Worm (Caenorhabditis elegans): Measurements from ENCODE around the gene Y53G8AM.4.

The Y53G8AM.4 gene

DNA sequence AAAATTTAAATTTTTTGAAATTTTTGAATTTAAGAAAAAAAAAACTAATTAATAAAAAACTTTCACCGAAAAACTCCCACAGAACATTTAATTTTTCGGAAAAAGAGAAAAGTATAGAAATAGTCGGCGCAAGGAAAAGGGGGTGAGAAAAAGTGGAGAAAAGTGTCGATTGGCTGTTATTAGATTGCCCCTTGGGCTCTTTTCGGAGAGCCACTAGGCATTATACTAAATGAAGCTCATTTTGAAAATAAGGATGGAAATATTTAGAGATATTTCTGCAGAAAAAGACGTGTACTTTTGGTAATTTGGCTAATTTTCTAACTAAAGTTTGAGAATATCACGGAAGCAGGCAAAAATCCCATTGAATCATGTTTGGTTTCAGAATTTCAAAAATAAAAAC is 31.4 kb downstream of the Y53G8AM.4 start (continued):
- TF ChIP-seq aha-1 (tag; optimal IDR thresholded peaks at IDR 0.05) = no peak
- TF ChIP-seq nhr-237 (tag; optimal IDR thresholded peaks at IDR 0.05) = no peak
- no peak for TF ChIP-seq C16A3.4 (tag; optimal IDR thresholded peaks at IDR 0.05)
- no peak for TF ChIP-seq snpc-4 (tag; optimal IDR thresholded peaks at IDR 0.05)
- TF ChIP-seq unc-130 (tag; optimal IDR thresholded peaks at IDR 0.05) = no peak
- TF ChIP-seq unc-98 (GFP tag; IDR thresholded peaks at IDR 0.05) = no peak
- TF ChIP-seq fos-1 (tag; optimal IDR thresholded peaks at IDR 0.05) = no peak
- no peak for TF ChIP-seq hpl-2 (GFP tag; optimal IDR thresholded peaks at IDR 0.05)
- peak; percentile 60 for TF ChIP-seq lin-14 (GFP tag; optimal IDR thresholded peaks at IDR 0.05)
- TF ChIP-seq nhr-71 (tag; optimal IDR thresholded peaks at IDR 0.05) = no peak
- no peak for TF ChIP-seq ceh-82 (tag; optimal IDR thresholded peaks at IDR 0.05)
- peak; percentile 17 for TF ChIP-seq nhr-47 (tag; optimal IDR thresholded peaks at IDR 0.05)

DNA sequence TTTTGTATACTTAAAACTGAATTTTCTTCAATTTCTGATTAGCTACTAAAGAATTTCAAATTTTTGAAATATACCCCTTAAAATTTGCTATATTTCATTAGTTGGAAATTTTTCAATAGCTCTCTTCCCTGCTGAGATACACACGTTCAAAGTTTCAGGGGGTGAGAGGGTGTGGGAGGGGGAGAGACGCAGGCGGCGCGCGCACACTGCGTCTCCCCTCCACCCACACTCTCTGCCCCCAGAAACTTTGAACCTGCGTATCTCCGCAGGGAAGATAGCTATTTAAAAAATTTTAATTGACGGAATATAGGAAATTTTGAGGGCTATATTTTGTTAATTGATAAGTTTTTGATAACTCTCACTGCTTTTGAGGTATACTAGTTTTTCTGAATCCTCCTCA is 32.8 kb downstream of the Y53G8AM.4 start:
- TF ChIP-seq ama-1 (optimal IDR thresholded peaks at IDR 0.05) = no peak
- no peak for TF ChIP-seq swsn-7 (tag; optimal IDR thresholded peaks at IDR 0.05)
- TF ChIP-seq isw-1 (GFP tag; IDR thresholded peaks at IDR 0.05) = no peak
- TF ChIP-seq fkh-10 (GFP tag; optimal IDR thresholded peaks at IDR 0.05) = no peak
- no peak for TF ChIP-seq ztf-11 (tag; optimal IDR thresholded peaks at IDR 0.05)
- TF ChIP-seq irx-1 (tag; optimal IDR thresholded peaks at IDR 0.05) = no peak

DNA sequence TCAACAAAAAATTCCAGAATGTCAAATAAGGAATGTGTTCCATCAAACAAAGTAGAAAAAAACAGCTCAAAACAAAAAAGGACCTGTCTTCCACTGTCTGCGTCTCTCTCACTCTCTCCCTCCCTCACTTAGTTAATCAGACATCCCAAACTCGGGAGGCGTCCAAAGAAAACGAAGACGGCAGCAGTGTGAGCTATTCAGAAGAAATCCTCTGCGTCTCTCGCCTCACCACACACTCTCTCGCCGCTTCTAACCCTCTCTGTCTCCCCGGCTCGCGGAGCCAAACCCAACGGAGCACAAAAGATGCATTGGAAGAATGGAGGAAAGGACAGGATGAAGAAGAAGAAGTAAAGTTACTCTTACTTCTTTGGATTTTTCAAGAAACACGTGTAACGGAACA is 35.2 kb downstream of the Y53G8AM.4 start:
- TF ChIP-seq hpl-2 (GFP tag; optimal IDR thresholded peaks at IDR 0.05) = no peak
- TF ChIP-seq isw-1 (GFP tag; IDR thresholded peaks at IDR 0.05) = 0 out of 2 replicates have a peak, but pooled peaks have one; percentile 19
- TF ChIP-seq F16B12.6 (tag; optimal IDR thresholded peaks at IDR 0.05) = no peak
- peak; percentile 49 for TF ChIP-seq tbx-2 (tag; optimal IDR thresholded peaks at IDR 0.05)
- no peak for TF ChIP-seq mef-2 (tag; optimal IDR thresholded peaks at IDR 0.05)
- peak; percentile 68 for TF ChIP-seq fkh-8 (tag; optimal IDR thresholded peaks at IDR 0.05)
- no peak for TF ChIP-seq alr-1 (tag; optimal IDR thresholded peaks at IDR 0.05; ENCODE audit: borderline replicate concordance)
- no peak for TF ChIP-seq sup-37 (GFP tag; optimal IDR thresholded peaks at IDR 0.05)
- TF ChIP-seq unc-30 (tag; optimal IDR thresholded peaks at IDR 0.05) = no peak
- no peak for TF ChIP-seq grh-1 (GFP tag; IDR thresholded peaks at IDR 0.05)
- no peak for TF ChIP-seq elt-3 (tag; optimal IDR thresholded peaks at IDR 0.05)
- no peak for TF ChIP-seq ceh-8 (GFP tag; optimal IDR thresholded peaks at IDR 0.05)
- no peak for TF ChIP-seq ceh-90 (tag; optimal IDR thresholded peaks at IDR 0.05)
- TF ChIP-seq ceh-63 (GFP tag; optimal IDR thresholded peaks at IDR 0.05) = no peak
- TF ChIP-seq nhr-71 (tag; optimal IDR thresholded peaks at IDR 0.05) = peak; percentile 59
- no peak for TF ChIP-seq aly-2 (tag; optimal IDR thresholded peaks at IDR 0.05)
- TF ChIP-seq egl-13 (tag; optimal IDR thresholded peaks at IDR 0.05) = no peak
- no peak for TF ChIP-seq lin-39 (tag; optimal IDR thresholded peaks at IDR 0.05)
- no peak for TF ChIP-seq zag-1 (tag; optimal IDR thresholded peaks at IDR 0.05)
- TF ChIP-seq lin-15B (tag; optimal IDR thresholded peaks at IDR 0.05) = no peak
- TF ChIP-seq swsn-7 (tag; optimal IDR thresholded peaks at IDR 0.05) = peak; percentile 50
- TF ChIP-seq ztf-4 (tag; optimal IDR thresholded peaks at IDR 0.05) = no peak
- TF ChIP-seq lsy-2 (tag; optimal IDR thresholded peaks at IDR 0.05) = peak; percentile 29 to 51
- TF ChIP-seq ets-5 (GFP tag; IDR thresholded peaks at IDR 0.05) = no peak
- no peak for TF ChIP-seq lin-35 (GFP tag; optimal IDR thresholded peaks at IDR 0.05)
- TF ChIP-seq fkh-10 (GFP tag; optimal IDR thresholded peaks at IDR 0.05) = peak; percentile 5
- TF ChIP-seq unc-62 (GFP tag; optimal IDR thresholded peaks at IDR 0.05) = no peak
- no peak for TF ChIP-seq nhr-28 (tag; optimal IDR thresholded peaks at IDR 0.05)
- peak; percentile 16 for TF ChIP-seq lin-13 (GFP tag; optimal IDR thresholded peaks at IDR 0.05)
- no peak for TF ChIP-seq jun-1 (tag; optimal IDR thresholded peaks at IDR 0.05)
- no peak for TF ChIP-seq pag-3 (tag; optimal IDR thresholded peaks at IDR 0.05; ENCODE audit: borderline replicate concordance, insufficient read depth)
- TF ChIP-seq hlh-4 (tag; optimal IDR thresholded peaks at IDR 0.05) = no peak
- TF ChIP-seq C34B4.2 (tag; optimal IDR thresholded peaks at IDR 0.05) = no peak
- no peak for TF ChIP-seq Y116A8C.19 (tag; optimal IDR thresholded peaks at IDR 0.05; ENCODE audit: borderline replicate concordance)
- no peak for TF ChIP-seq pax-3 (tag; optimal IDR thresholded peaks at IDR 0.05)
- TF ChIP-seq nhr-12 (tag; optimal IDR thresholded peaks at IDR 0.05) = no peak
- no peak for TF ChIP-seq rnt-1 (tag; optimal IDR thresholded peaks at IDR 0.05)
- TF ChIP-seq ztf-11 (tag; optimal IDR thresholded peaks at IDR 0.05) = no peak
